Fruit fly (Drosophila melanogaster) ovary, adult (tissue): ENCODE results near the gene TotX.

ENCODE experiments used
- CG17801 ChIP-seq: fragments of 200-800 bp; optimal IDR thresholded peaks from 2 replicates; lab custom pipeline; 2019; ENCODE audit warnings: missing biosample characterization, mild to moderate bottlenecking, missing genetic modification characterization, moderate library complexity; ENCODE audit not compliant: partially characterized antibody

Gene TotX

DNA sequence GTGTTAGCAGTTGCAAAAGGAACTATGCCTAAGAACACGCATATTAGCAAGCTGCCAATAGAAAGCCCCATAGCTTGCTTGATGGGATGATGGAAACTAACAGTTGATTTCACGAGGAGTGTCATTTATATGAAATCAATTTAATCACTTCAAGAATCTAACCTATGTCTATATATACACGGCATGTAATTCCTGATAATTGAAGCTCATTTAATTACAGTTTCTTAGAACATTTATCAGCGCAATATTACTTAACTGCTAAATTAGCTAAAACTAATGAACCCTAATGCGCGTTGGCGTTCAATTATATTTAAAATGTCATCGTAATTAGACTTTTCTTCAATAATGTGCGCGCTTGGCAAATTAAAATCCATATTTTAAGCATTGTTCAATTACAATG lies at the start of gene TotX:
TotX (minus strand) TSS at position 101 of the 400 bp plus-strand sequence.
- TF ChIP-seq CG17801 (GFP tag; lab: Kevin White, UChicago) = no peak

DNA sequence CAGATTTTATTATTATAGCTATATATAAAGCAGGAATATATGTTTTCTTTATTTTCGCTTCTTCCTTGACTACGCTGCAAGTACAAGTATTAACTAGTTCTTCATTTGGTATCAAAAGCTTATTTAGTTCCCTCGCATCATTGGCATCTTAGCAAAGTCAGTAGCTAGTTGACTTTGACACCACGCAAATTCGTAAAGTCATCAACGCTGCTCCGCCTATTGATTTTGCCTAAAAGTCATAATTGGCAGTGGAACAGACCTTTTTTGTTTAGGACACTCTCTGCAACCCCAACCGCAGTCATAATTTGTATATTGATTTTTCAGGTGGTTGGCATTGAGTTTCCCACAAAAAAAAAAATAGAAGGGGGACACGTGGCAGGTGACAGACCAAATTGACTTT lies 49.8 kb upstream of the TotX start:
- TF ChIP-seq CG17801 (GFP tag; lab: Kevin White, UChicago) = no peak

DNA sequence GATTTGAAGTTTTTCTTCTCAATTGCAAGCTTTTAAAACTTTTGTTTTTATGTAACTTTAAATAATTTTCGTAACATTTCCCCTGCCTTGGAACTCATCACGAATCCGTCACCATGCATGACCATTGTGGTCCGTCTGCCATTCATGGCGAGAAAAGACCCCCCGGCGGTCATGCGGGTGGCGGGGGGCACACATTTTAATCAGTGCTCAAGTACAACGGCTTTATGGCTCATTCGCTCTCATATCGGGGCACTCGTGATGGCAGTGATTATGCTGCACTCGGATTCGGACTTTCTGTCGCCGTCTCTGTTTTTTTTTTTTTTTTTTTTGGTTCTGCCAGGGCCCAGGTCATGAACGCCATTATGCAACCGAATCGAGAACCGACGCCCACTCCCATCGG lies 49.2 kb upstream of the TotX start:
- TF ChIP-seq CG17801 (GFP tag; lab: Kevin White, UChicago) = no peak

DNA sequence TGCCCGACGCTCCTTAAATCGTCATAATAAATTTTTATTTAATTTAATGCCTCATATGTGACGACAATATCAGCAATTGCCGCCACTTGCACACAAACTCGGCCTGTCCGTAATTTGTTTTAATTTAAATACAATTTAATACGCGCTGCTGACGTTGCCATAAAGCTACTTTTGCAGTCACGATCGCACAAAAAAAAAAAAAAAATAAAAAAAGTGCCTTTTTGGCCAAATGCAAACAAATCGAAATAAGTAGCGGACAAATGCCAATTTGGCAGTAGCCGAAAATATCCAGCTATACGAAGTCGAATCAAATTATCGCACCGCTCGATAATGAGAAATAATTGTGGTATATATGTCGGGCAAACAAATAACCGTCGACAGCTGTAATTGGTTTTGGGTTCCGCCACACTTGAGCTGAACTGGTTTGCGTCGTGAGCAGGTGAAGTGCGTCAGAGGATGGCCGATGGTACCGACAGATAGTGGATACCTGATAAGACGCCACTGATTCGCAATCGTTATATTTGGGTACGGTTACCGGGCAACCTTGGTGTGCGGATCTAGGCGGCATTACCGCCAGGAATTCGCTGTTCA lies 47.2 kb upstream of the TotX start:
- TF ChIP-seq CG17801 (GFP tag; lab: Kevin White, UChicago) = no peak

DNA sequence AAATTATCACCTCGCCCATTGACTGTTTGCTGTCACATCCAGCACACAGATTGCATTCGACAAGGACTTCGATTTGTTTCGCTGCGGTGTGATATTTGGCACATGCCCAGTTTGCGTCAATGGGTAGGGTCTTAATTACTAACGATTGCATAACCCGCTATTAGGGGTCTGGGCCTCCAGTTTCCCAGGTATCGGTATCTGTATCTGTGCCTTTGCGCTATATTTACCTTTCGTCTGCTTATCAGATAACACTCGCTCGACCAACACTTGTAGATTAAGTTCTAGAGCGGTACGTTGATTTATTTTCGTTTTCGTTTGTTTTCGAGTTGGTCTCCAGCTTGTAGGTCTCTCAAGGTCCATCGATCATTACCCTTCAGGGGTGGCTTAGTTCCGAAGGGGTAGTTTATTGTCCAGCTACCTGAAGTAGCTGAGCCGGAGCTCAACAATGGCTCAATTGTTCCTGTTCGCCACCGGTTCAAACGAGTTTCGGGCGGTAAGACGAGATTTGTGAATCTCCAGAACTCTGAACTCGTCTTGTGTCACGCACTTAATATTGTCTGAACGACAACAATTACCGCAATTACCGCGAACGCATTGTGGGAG lies 46.1 kb upstream of the TotX start:
- TF ChIP-seq CG17801 (GFP tag; lab: Kevin White, UChicago) = no peak

DNA sequence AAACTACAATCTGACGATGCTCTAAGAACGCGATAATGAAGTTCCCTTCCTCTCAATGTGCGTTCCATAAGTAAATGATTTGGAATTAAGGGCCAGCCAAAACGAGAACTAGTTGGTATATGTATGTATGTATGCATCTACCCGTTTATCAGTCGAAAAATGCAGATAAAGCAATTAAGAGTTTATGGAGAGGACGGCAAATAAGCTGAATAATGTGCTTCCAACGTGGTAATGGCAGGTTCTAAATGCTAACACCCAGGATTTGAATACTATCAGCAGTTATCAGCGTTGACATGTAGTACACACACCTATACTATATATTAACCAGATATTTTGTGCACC lies 45.3 kb upstream of the TotX start:
- TF ChIP-seq CG17801 (GFP tag; lab: Kevin White, UChicago) = peak; percentile 3

DNA sequence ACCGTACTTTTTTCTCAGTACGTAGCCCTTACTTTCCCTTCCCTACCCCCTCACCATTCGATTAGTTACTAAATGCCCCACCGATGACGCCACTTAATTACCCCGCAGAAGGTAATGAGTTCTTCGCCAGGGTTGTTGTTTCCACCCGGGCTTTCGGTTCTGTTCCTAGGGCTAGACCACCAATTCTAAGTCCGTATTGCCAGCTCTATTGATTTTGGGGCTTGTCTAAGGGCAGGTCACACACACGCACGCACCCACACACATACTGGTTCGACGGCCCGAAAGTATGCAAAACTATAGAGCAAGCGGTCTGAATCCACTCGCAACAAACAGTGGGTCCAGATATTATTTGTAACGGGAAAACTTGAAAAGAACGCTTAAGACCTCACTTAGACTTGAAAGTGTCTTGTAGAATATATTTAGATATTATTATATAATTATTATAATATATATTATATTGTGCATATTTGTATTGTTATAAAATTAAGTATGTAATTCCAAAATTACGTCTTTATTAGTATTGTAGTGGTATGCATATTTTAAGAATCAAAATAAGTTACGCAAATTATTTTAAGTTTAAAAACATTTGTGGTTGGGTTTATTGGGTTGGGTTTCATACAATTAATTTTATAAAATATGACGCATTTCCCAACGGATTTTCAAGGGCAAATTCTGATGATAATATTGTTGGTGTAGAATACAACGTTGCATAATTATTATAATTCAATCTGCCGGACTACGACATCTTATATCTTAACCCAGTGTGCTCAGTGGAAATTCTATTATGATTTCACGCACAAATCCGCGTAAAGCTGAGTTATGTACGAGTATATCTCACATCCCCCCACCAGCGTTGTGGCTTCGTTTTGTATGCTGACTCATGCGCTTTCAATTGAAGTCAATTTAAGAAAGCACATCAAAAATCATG lies 44.7 kb upstream of the TotX start:
- no peak for TF ChIP-seq CG17801 (GFP tag; lab: Kevin White, UChicago)

DNA sequence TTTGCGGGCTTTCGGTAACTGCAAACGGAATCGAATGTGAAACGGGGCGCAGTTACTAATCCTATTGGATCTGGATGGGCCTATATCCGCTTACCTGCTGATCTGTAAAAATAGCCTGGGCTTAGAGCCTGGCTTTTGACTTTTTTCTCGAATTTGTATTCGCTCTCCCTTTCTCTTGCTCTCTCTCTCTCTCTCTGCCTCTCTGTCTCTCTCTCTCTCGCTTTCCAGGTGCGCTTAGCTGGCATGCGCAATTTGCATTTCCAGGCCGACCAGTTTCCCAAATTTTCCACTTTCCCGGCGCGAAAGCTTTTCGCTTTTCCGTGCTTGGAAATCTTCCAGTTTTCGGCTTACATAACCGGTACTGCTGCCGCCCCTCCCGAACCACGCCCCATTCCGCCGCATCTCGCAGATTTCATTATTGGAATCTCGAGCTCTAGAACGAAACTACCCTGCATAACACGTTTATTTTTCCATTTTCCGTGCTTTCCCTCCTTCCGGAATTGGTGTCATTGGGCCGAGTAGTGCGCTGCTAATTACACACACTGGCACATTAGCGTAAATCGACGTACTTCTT lies 43.9 kb upstream of the TotX start:
- TF ChIP-seq CG17801 (GFP tag; lab: Kevin White, UChicago) = no peak

DNA sequence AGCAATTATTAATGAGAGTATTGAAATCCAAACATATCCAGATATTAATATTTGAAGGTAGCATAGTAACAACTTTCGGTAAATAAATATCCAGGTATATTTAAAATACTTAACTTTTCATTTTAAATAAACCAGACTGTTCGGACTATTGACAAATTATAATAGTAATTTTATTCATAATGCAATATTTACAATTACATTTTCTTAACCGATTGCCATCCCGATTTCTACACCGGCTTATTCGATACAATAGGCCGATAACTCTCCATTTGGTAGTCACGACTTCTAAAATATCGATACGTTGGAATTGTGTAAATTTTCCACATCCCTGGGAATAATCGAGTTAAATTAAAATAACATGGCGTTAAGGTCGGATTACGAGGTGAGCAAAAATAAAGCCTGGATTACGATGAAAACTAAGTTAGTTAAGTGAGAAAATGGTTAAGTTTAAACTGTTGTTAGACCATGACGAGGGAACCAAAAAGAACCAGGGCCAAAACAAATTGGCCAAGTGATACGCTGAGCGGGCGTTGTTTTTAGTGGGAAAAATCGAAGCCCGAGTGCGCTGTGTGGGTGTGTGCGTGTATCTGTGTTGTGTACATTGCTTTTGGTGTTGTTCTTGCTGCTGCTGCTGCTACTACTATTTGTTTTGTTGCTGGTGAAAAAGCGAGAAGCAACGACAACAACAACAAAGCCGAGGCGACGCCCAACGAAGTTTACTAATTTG lies 43.3 kb upstream of the TotX start, which contains the start of gene Atpalpha:
Atpalpha (plus strand) TSS at position 267 of the 727 bp plus-strand sequence.
- TF ChIP-seq CG17801 (GFP tag; lab: Kevin White, UChicago) = no peak

DNA sequence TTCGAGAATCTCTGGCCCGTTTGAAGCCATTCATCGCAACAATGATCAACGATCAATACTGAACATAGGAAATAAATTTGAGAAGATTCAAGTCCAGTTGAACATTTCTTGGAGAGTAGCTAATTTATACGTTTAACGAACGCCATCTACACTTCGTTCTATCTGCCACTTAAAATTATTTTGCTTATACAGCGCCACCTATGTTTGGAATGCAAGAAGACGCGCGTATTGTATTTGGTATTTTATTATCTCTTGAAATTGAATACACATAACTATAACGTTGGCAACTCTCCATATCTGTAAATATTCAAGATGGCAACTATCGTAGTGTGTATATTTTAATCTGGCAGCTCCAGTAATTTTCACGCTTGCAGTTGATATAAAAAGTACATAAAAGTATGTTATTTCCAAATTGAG lies 42.7 kb upstream of the TotX start:
- no peak for TF ChIP-seq CG17801 (GFP tag; lab: Kevin White, UChicago)

DNA sequence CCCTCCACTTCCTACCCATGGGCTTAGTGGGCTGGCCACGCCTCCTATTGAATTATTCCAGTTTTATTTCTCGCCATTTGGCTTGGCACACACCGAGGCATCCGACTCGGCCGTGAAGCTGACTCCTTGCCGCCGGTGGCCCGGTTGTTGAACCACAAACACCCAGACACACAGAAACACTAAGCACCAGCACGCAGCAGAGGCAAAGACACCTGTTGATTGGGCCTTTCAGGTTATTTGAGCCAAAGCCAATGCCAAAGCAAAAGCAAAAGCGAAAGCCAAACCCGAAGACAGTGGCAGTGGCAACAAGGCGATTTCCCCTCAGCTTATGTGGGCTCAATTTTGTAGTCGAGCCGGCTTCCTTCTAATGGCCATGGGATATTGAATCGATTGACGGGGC lies 41.5 kb upstream of the TotX start:
- no peak for TF ChIP-seq CG17801 (GFP tag; lab: Kevin White, UChicago)

DNA sequence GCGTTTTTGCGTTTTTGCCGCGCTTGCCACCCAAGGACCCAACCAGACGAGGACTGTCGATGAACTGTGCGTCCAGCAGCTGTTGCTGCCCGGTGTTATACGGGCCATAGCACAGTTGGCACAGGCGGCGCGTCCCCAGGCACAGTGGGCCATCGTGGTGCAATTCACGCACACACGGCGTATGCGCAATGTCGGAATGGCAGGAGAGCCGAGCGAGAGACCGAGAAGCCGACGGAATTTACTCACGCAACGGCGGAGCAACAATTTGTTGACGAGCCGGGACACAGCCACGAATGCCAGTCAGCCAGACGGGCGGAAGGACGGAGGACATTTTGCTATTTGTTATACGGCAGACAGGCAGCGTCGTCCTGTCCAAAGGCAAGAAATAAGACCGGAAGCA lies 40.1 kb upstream of the TotX start, which contains the start of gene CG31191:
CG31191 (minus strand) TSS at position 68 of the 400 bp plus-strand sequence.
- no peak for TF ChIP-seq CG17801 (GFP tag; lab: Kevin White, UChicago)

DNA sequence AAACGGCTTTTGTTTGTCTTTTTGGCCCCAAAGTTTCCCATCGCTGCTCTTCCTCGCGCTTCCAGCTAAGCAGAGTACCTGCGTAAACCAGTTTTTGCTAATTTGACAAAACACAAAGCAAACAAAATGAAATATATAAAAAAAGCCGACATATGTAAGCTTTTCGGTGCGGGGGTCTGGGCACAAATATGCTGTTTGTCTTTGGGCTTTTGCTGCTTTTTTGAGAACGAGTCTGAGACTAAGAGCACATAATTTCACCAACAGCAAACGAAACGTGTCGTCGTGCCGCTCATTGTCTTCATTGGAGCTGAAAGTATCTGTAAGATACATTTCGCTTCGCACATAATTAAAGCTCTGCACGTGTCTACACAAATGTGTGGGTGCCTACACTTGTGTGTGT lies 10.5 kb upstream of the TotX start:
- no peak for TF ChIP-seq CG17801 (GFP tag; lab: Kevin White, UChicago)

DNA sequence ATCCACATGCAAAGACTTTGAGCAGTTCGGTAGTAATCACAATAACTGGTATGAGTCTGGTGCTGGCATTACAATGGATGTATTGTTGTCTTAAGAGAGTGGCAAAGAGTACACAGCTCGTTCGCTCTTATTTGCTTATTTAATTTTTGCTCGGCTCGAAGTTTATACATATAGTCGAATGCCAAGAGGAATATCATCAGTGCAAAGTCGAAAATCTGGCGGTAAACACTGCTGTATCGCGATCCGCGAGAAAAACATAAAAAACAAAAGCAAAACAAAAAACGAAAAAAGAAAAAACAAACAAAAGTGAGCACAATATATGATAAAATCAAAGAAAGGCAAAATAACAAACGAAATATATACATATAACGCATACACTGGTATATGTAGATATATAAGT lies 8.8 kb upstream of the TotX start, which contains the start of gene hdly:
hdly (plus strand) TSS at position 194 of the 400 bp plus-strand sequence.
- peak; percentile 96 for TF ChIP-seq CG17801 (GFP tag; lab: Kevin White, UChicago)
